Worm (Caenorhabditis elegans) whole organism, late embryonic: Measurements from ENCODE around the gene nfki-1.
A peak's percentile ranks its signal among the peaks of the same experiment; 100 is the strongest.

ENCODE experiments used
- C08G9.2 ChIP-seq: sonication (generic microtip); optimal IDR thresholded peaks from 2 replicates; lab custom pipeline; 2016; ENCODE audit warnings: mild to moderate bottlenecking, missing genetic modification characterization, moderate library complexity, missing compliant biosample characterization
- C38D4.7 ChIP-seq: fragments of 200-800 bp; sonication (Bioruptor generic); optimal IDR thresholded peaks from 2 replicates; lab custom pipeline; 2018; ENCODE audit warnings: mild to moderate bottlenecking, missing genetic modification characterization, moderate library complexity, missing compliant biosample characterization
- Y22D7AL.16 ChIP-seq: sonication (generic microtip); optimal IDR thresholded peaks from 2 replicates; lab custom pipeline; 2016; ENCODE audit warnings: missing genetic modification characterization, missing compliant biosample characterization
- ceh-18 ChIP-seq: sonication (generic microtip); optimal IDR thresholded peaks from 2 replicates; lab custom pipeline; 2016; ENCODE audit warnings: missing genetic modification characterization, missing compliant biosample characterization
- ceh-19 ChIP-seq: fragments of 200-800 bp; sonication (Bioruptor generic); optimal IDR thresholded peaks from 2 replicates; lab custom pipeline; 2018; ENCODE audit warnings: mild to moderate bottlenecking, missing genetic modification characterization, missing compliant biosample characterization
- ceh-24 ChIP-seq: sonication (generic microtip); optimal IDR thresholded peaks from 2 replicates; lab custom pipeline; 2016; ENCODE audit warnings: mild to moderate bottlenecking, missing genetic modification characterization, missing compliant biosample characterization
- ceh-31 ChIP-seq: sonication (generic microtip); optimal IDR thresholded peaks from 2 replicates; lab custom pipeline; 2016; ENCODE audit warnings: missing genetic modification characterization, missing compliant biosample characterization
- ceh-34 ChIP-seq: sonication (generic microtip); optimal IDR thresholded peaks from 2 replicates; lab custom pipeline; 2016; ENCODE audit warnings: mild to moderate bottlenecking, missing genetic modification characterization, missing compliant biosample characterization
- ceh-45 ChIP-seq: fragments of 200-800 bp; sonication (Bioruptor generic); IDR thresholded peaks from 2 replicates; pipeline ENCODE4 v1.3.6; 2022; ENCODE audit warnings: missing genetic modification reagents, missing genetic modification characterization, missing compliant biosample characterization
- ceh-6 ChIP-seq: fragments of 200-800 bp; sonication (Bioruptor generic); optimal IDR thresholded peaks from 2 replicates; lab custom pipeline; 2018; ENCODE audit warnings: mild to moderate bottlenecking, missing genetic modification characterization, missing compliant biosample characterization
- ceh-9 ChIP-seq: sonication (generic microtip); optimal IDR thresholded peaks from 2 replicates; lab custom pipeline; 2016; ENCODE audit warnings: mild to moderate bottlenecking, missing genetic modification characterization, inconsistent platforms, missing compliant biosample characterization
- dmd-4 ChIP-seq: sonication (generic microtip); optimal IDR thresholded peaks from 2 replicates; lab custom pipeline; 2016; ENCODE audit warnings: borderline replicate concordance, missing genetic modification characterization, missing compliant biosample characterization
- elt-2 ChIP-seq: sonication (generic microtip); optimal IDR thresholded peaks from 2 replicates; lab custom pipeline; 2016; ENCODE audit warnings: missing genetic modification reagents, missing genetic modification characterization, missing compliant biosample characterization
- ets-4 ChIP-seq: sonication (generic microtip); optimal IDR thresholded peaks from 2 replicates; lab custom pipeline; 2016; ENCODE audit warnings: missing genetic modification characterization, missing compliant biosample characterization
- fkh-10 ChIP-seq: fragments of 150-350 bp; optimal IDR thresholded peaks from 2 replicates; lab custom pipeline; 2014; ENCODE audit warnings: missing biosample characterization, missing genetic modification reagents, missing genetic modification characterization
- fkh-6 ChIP-seq: sonication (generic microtip); optimal IDR thresholded peaks from 2 replicates; lab custom pipeline; 2016; ENCODE audit warnings: missing genetic modification characterization, missing compliant biosample characterization
- gmeb-2 ChIP-seq: sonication (generic microtip); optimal IDR thresholded peaks from 2 replicates; lab custom pipeline; 2016; ENCODE audit warnings: missing genetic modification characterization, inconsistent platforms, missing compliant biosample characterization
- hlh-13 ChIP-seq: fragments of 200-800 bp; sonication (Bioruptor generic); optimal IDR thresholded peaks from 2 replicates; lab custom pipeline; 2018; ENCODE audit warnings: mild to moderate bottlenecking, missing genetic modification characterization, missing compliant biosample characterization
- hlh-15 ChIP-seq: sonication (generic microtip); optimal IDR thresholded peaks from 2 replicates; lab custom pipeline; 2016; ENCODE audit warnings: missing genetic modification characterization, missing compliant biosample characterization
- hlh-30 ChIP-seq: sonication (generic microtip); optimal IDR thresholded peaks from 2 replicates; lab custom pipeline; 2017; ENCODE audit warnings: antibody characterized with exemption, missing genetic modification characterization, missing compliant biosample characterization; ENCODE audit not compliant: insufficient read depth
- hlh-6 ChIP-seq: sonication (generic microtip); optimal IDR thresholded peaks from 2 replicates; lab custom pipeline; 2016; ENCODE audit warnings: missing genotype, missing genetic modification characterization, missing compliant biosample characterization
- nhr-11 ChIP-seq: fragments of 150-350 bp; optimal IDR thresholded peaks from 2 replicates; lab custom pipeline; 2014; ENCODE audit warnings: missing biosample characterization, missing genetic modification characterization
- nhr-232 ChIP-seq: sonication (generic microtip); optimal IDR thresholded peaks from 2 replicates; lab custom pipeline; 2016; ENCODE audit warnings: missing genetic modification characterization, missing compliant biosample characterization
- pax-1 ChIP-seq: fragments of 150-350 bp; optimal IDR thresholded peaks from 2 replicates; lab custom pipeline; 2014; ENCODE audit warnings: missing biosample characterization, missing genetic modification characterization
- pros-1 ChIP-seq: fragments of 150-350 bp; optimal IDR thresholded peaks from 2 replicates; lab custom pipeline; 2014; ENCODE audit warnings: missing biosample characterization, missing genetic modification reagents, missing genetic modification characterization
- ref-2 ChIP-seq: sonication (generic microtip); optimal IDR thresholded peaks from 2 replicates; lab custom pipeline; 2016; ENCODE audit warnings: missing genetic modification characterization, missing compliant biosample characterization
- sox-2 ChIP-seq: fragments of 200-800 bp; sonication (Bioruptor generic); IDR thresholded peaks from 2 replicates; pipeline ENCODE4 v1.3.6; 2022; ENCODE audit warnings: missing genetic modification reagents, missing genetic modification characterization, missing compliant biosample characterization
- syd-9 ChIP-seq: sonication (generic microtip); optimal IDR thresholded peaks from 2 replicates; lab custom pipeline; 2016; ENCODE audit warnings: mild to moderate bottlenecking, missing genetic modification characterization, moderate library complexity, missing compliant biosample characterization
- tbx-2 ChIP-seq: sonication (generic microtip); optimal IDR thresholded peaks from 2 replicates; lab custom pipeline; 2016; ENCODE audit warnings: missing genetic modification characterization, missing compliant biosample characterization
- unc-42 ChIP-seq: sonication (generic microtip); optimal IDR thresholded peaks from 2 replicates; lab custom pipeline; 2016; ENCODE audit warnings: missing genotype, missing genetic modification characterization, missing compliant biosample characterization
- unc-55 ChIP-seq: sonication (generic microtip); optimal IDR thresholded peaks from 2 replicates; lab custom pipeline; 2017; ENCODE audit warnings: missing biosample characterization, missing genetic modification reagents, missing genetic modification characterization

The nfki-1 gene

DNA sequence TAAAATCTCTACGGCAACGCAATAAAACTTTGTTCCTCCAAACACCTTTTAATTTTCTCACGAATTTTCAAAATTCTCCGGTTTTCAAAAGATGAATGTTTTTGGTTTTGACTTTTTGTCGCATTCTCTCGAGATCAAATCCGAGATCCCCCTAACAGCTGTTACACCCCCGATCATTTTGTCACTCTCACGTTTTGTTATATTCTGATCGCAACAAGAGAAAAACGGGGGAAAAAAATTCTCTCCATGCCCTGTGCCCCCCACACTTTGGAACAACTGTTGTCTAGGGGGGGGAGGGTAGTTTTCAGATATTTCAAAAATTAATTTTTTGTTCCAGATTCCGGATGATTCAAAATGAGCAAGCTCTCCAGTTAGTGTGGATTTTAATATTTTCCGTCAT lies 16.8 kb upstream of the nfki-1 start:
- TF ChIP-seq hlh-6 (tag; lab: Kevin White, UChicago) (no peak), ceh-18 (tag; lab: Kevin White, UChicago) (peak; percentile 61)

DNA sequence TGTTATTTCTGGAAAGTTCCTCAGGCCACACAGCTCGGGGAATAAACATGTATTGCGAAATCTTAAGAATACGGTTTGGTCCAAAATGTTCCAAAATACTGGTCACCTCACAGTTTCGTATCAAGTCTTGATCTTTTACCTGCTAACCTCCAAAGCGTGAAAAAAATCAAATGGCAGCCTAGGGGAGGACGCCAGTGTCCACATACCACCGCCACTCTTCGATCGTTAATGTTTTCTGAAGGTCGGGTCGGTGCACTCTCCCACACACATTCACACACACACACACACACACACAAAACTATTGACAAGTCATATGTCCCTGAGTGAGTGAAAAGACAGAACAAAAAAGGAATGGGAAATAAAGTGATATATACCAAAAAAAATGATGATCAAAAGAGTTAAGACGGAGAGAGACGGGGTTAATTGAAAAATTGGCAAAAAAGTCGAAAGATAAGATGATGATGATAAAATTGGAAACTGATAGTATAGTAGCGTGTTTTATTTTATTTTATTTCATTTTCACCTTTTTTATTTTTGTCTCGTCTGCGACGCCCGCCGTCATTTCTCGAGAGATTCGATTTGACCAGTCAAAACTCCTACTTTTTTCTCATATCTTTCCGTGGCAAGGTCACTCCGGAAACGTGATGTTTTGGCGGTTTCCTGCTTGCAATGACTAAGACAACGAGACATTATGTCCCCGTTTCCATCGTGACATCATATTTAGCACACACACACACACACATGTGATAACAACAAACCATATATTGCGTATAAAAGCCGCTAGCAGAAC lies 15.0 kb upstream of the nfki-1 start, which contains the start of gene Y15E3A.5:
Y15E3A.5 (plus strand) TSS at position 752 of the 790 bp plus-strand sequence.
- TF ChIP-seq Y22D7AL.16 (tag; lab: Kevin White, UChicago): no peak
- no peak for TF ChIP-seq pax-1
- TF ChIP-seq elt-2 (tag; lab: Kevin White, UChicago): peak; percentile 66
- no peak for TF ChIP-seq ceh-6
- TF ChIP-seq pros-1 (tag; lab: Kevin White, UChicago): no peak

DNA sequence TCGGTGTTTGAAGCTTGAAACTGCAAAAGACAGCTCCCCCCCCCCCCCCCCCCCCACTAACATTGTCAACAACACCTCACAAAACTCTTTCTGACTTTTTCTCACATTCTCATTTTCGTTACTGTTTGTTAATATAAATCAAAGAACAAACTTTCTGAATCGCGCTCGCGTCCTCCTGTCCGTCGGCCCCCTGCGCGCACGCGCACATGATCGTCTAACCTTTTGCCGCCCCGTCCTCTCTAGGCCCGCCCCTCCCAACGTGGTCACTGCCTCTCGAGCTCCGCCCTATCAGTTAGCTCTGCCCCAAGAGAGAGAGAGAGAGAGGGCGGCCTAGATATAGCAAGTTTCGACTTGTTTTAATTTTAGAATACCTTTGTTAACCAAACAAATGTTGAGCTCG lies 14.3 kb upstream of the nfki-1 start:
- peak; percentile 4 for TF ChIP-seq gmeb-2
- no peak for TF ChIP-seq Y22D7AL.16 (tag; lab: Kevin White, UChicago)
- TF ChIP-seq hlh-30 (tag; lab: Kevin White, UChicago): peak; percentile 23
- TF ChIP-seq hlh-6 (tag; lab: Kevin White, UChicago): no peak
- TF ChIP-seq ets-4 (tag; lab: Kevin White, UChicago): no peak
- no peak for TF ChIP-seq hlh-13
- no peak for TF ChIP-seq syd-9
- no peak for TF ChIP-seq ref-2

- TF ChIP-seq C08G9.2 (tag; lab: Kevin White, UChicago) (no peak), nhr-11 (tag; lab: Kevin White, UChicago) (no peak), dmd-4 (tag; lab: Kevin White, UChicago) (no peak), unc-42 (tag; lab: Kevin White, UChicago) (peak; percentile 48), ceh-31 (tag; lab: Kevin White, UChicago) (peak; percentile 24), C38D4.7 (GFP tag; lab: Kevin White, UChicago) (no peak), ets-4 (tag; lab: Kevin White, UChicago) (no peak)
Observed at ce11 chrX:15342092-15342491, 12.9 kb upstream of the nfki-1 start.

ce11 chrX:15342744-15343259 lies 12.2 kb upstream of the nfki-1 start:
- TF ChIP-seq fkh-6: no peak
- no peak for TF ChIP-seq tbx-2
- no peak for TF ChIP-seq ceh-9
- no peak for TF ChIP-seq ceh-6
- TF ChIP-seq ceh-34 (tag; lab: Kevin White, UChicago): no peak
- TF ChIP-seq elt-2 (tag; lab: Kevin White, UChicago): peak; percentile 54
- TF ChIP-seq hlh-15 (tag; lab: Kevin White, UChicago): no peak
- TF ChIP-seq unc-55 (GFP tag; lab: Kevin White, UChicago): no peak

ce11 chrX:15343971-15344370 lies 11.1 kb upstream of the nfki-1 start:
- TF ChIP-seq unc-42 (tag; lab: Kevin White, UChicago) (peak; percentile 77), sox-2 (GFP tag; lab: Robert Waterston, UW) (no peak), ceh-45 (GFP tag; lab: Robert Waterston, UW) (no peak), ceh-19 (peak; percentile 24), nhr-232 (tag; lab: Kevin White, UChicago) (no peak), ceh-24 (tag; lab: Kevin White, UChicago) (no peak), ceh-18 (tag; lab: Kevin White, UChicago) (no peak), fkh-10 (GFP tag; lab: Kevin White, UChicago) (no peak)
